Fruit fly (Drosophila melanogaster): ENCODE results near the gene Dysb.

Gene Dysb

dm6 chr3L:18890283-18891175 is 23.0 kb downstream of the Dysb start, which contains the start of gene CG3961 (continued):
- TF ChIP-seq CG9609 (GFP tag; optimal IDR thresholded peaks at IDR 0.05) (peak; percentile 83), CG17361 (GFP tag; IDR thresholded peaks at IDR 0.05) (peak; percentile 100), tio (GFP tag; optimal IDR thresholded peaks at IDR 0.05) (peak; percentile 99), CG9932 (GFP tag; IDR thresholded peaks at IDR 0.05) (peak; percentile 72), fd102C (GFP tag; optimal IDR thresholded peaks at IDR 0.05) (peak; percentile 68), Dip2 (GFP tag; IDR thresholded peaks at IDR 0.05) (no peak; the same call in 1 of the 2 replicates), sisA (GFP tag; IDR thresholded peaks at IDR 0.05) (peak; percentile 89), Bteb2 (GFP tag; optimal IDR thresholded peaks at IDR 0.05) (peak; percentile 91), gro (GFP tag; optimal IDR thresholded peaks at IDR 0.05) (no peak), Ets65A (GFP tag) (peak; percentile 97), MESR4 (GFP tag; optimal IDR thresholded peaks at IDR 0.05) (peak; percentile 31), Lim3 (GFP tag; IDR thresholded peaks at IDR 0.05) (no peak; the same call in 1 of the 2 replicates), Ada2b (GFP tag; IDR thresholded peaks at IDR 0.05) (peak; percentile 80), CG12744 (GFP tag; optimal IDR thresholded peaks at IDR 0.05) (peak; percentile 80), klu (GFP tag; IDR thresholded peaks at IDR 0.05) (peak; percentile 91), HLH3B (GFP tag; IDR thresholded peaks at IDR 0.05) (peak; percentile 95), Hr51 (GFP tag; optimal IDR thresholded peaks at IDR 0.05) (peak; percentile 91 to 99), CG32767 (GFP tag; IDR thresholded peaks at IDR 0.05) (peak; percentile 94), Spps (tag; optimal IDR thresholded peaks at IDR 0.05) (peak; percentile 98), lola (GFP tag; optimal IDR thresholded peaks at IDR 0.05) (peak in 1 of 3 experiments; percentile 100), disco-r (GFP tag; optimal IDR thresholded peaks at IDR 0.05) (peak; percentile 68), CG15073 (GFP tag; optimal IDR thresholded peaks at IDR 0.05) (peak; percentile 77), CG3065 (GFP tag; optimal IDR thresholded peaks at IDR 0.05) (peak; percentile 94), Myb (GFP tag; optimal IDR thresholded peaks at IDR 0.05) (peak; percentile 58), Chrac-16 (GFP tag; optimal IDR thresholded peaks at IDR 0.05) (peak; percentile 96), CG17186 (GFP tag; optimal IDR thresholded peaks at IDR 0.05) (peak; percentile 91), cwo (GFP tag; optimal IDR thresholded peaks at IDR 0.05) (peak; percentile 97), tgo (GFP tag; IDR thresholded peaks at IDR 0.05) (peak; percentile 95), NfI (GFP tag; optimal IDR thresholded peaks at IDR 0.05) (peak; percentile 95), Vsx1 (GFP tag; optimal IDR thresholded peaks at IDR 0.05) (peak; percentile 94), hb (GFP tag; IDR thresholded peaks at IDR 0.05; ENCODE audit: partially characterized antibody) (0 out of 3 replicates have a peak, but pooled peaks have one; percentile 32), dmrt99B (tag; optimal IDR thresholded peaks at IDR 0.05) (peak; percentile 99), CG11504 (tag; optimal IDR thresholded peaks at IDR 0.05) (peak; percentile 98), CG5180 (GFP tag; optimal IDR thresholded peaks at IDR 0.05) (peak; percentile 93), CG4617 (GFP tag; optimal IDR thresholded peaks at IDR 0.05; ENCODE audit: borderline replicate concordance) (peak; percentile 90), da (GFP tag; optimal IDR thresholded peaks at IDR 0.05) (peak; percentile 53), CG13123 (GFP tag; optimal IDR thresholded peaks at IDR 0.05) (peak; percentile 93), ato (GFP tag; IDR thresholded peaks at IDR 0.05; ENCODE audit: partially characterized antibody) (no peak; the same call in 1 of the 2 replicates), Xrp1 (GFP tag; IDR thresholded peaks at IDR 0.05) (peak; percentile 97), onecut (GFP tag; IDR thresholded peaks at IDR 0.05) (peak; percentile 83), D19B (GFP tag; optimal IDR thresholded peaks at IDR 0.05) (peak; percentile 84), kay (GFP tag; optimal IDR thresholded peaks at IDR 0.05) (peak; percentile 94), sc (optimal IDR thresholded peaks at IDR 0.05) (no peak), sc (GFP tag; optimal IDR thresholded peaks at IDR 0.05) (peak; percentile 99), Side (GFP tag; optimal IDR thresholded peaks at IDR 0.05) (peak; percentile 40), ara (GFP tag; IDR thresholded peaks at IDR 0.05) (peak; percentile 91; the same call in 1 of the 2 replicates), lov (optimal IDR thresholded peaks at IDR 0.05) (no peak), lov (GFP tag; IDR thresholded peaks at IDR 0.05) (0 out of 3 replicates have a peak, but pooled peaks have one; percentile 39), CG3838 (GFP tag; optimal IDR thresholded peaks at IDR 0.05) (peak; percentile 93)
